Worm (Caenorhabditis elegans): ENCODE measurements around the gene unc-68.

unc-68 gene

ce11 chrV:6885070-6885469, 43.8 kb downstream of the unc-68 start:
- TF ChIP-seq attf-6 (GFP tag; IDR thresholded peaks at IDR 0.05) (no peak), ekl-4 (GFP tag; IDR thresholded peaks at IDR 0.05) (no peak), bed-1 (GFP tag; IDR thresholded peaks at IDR 0.05) (no peak), nfya-2 (GFP tag; IDR thresholded peaks at IDR 0.05) (no peak), lin-26 (GFP tag; IDR thresholded peaks at IDR 0.05) (no peak), snpc-1.1 (tag; optimal IDR thresholded peaks at IDR 0.05; ENCODE audit: insufficient read depth) (no peak), sea-2 (GFP tag; IDR thresholded peaks at IDR 0.05) (no peak), lin-40 (tag; optimal IDR thresholded peaks at IDR 0.05) (no peak), somi-1 (GFP tag; optimal IDR thresholded peaks at IDR 0.05) (no peak), ceh-91 (GFP tag; IDR thresholded peaks at IDR 0.05) (no peak), dpff-1 (tag; optimal IDR thresholded peaks at IDR 0.05) (no peak)

- TF ChIP-seq let-526 (GFP tag; IDR thresholded peaks at IDR 0.05): no peak
- no peak for TF ChIP-seq mcd-1 (GFP tag; IDR thresholded peaks at IDR 0.05)
- no peak for TF ChIP-seq nfya-1 (tag; optimal IDR thresholded peaks at IDR 0.05; ENCODE audit: borderline replicate concordance, insufficient read depth)
- TF ChIP-seq tbp1 (GFP tag; optimal IDR thresholded peaks at IDR 0.05): no peak
- TF ChIP-seq K11D2.4 (GFP tag; IDR thresholded peaks at IDR 0.05): no peak
- TF ChIP-seq sptf-2 (GFP tag; optimal IDR thresholded peaks at IDR 0.05): no peak
- no peak for TF ChIP-seq pbrm-1 (GFP tag; IDR thresholded peaks at IDR 0.05)
- TF ChIP-seq dpl-1 (GFP tag; optimal IDR thresholded peaks at IDR 0.05): no peak
- TF ChIP-seq F57C9.4 (tag; optimal IDR thresholded peaks at IDR 0.05): no peak
- no peak for TF ChIP-seq cebp-2 (GFP tag; IDR thresholded peaks at IDR 0.05)
- no peak for TF ChIP-seq mxl-1 (tag; optimal IDR thresholded peaks at IDR 0.05)
- TF ChIP-seq madf-6 (GFP tag; IDR thresholded peaks at IDR 0.05): no peak
- no peak for TF ChIP-seq F37B4.10 (GFP tag; IDR thresholded peaks at IDR 0.05)
- no peak for TF ChIP-seq lsy-27 (tag; optimal IDR thresholded peaks at IDR 0.05; ENCODE audit: borderline replicate concordance, insufficient read depth)
- TF ChIP-seq egl-18 (GFP tag; IDR thresholded peaks at IDR 0.05): no peak
- TF ChIP-seq mes-4 (tag; optimal IDR thresholded peaks at IDR 0.05): no peak
- TF ChIP-seq hmg-1.2 (GFP tag; IDR thresholded peaks at IDR 0.05): no peak
- TF ChIP-seq athp-1 (tag; optimal IDR thresholded peaks at IDR 0.05): no peak
These were observed 46.3 kb downstream of the unc-68 start for ce11 chrV:6882452-6882939.

ce11 chrV:6881735-6882134, 47.1 kb downstream of the unc-68 start:
- TF ChIP-seq nhr-179 (tag; optimal IDR thresholded peaks at IDR 0.05) (no peak), tbx-9 (tag; optimal IDR thresholded peaks at IDR 0.05; ENCODE audit: borderline replicate concordance) (no peak), C17E4.6 (GFP tag; IDR thresholded peaks at IDR 0.05) (no peak), cebp-2 (GFP tag; IDR thresholded peaks at IDR 0.05) (no peak), rcor-1 (GFP tag; IDR thresholded peaks at IDR 0.05) (no peak), dox-1 (GFP tag; IDR thresholded peaks at IDR 0.05) (peak; percentile 19; the same call in 1 of the 2 replicates), T26A5.8 (tag; optimal IDR thresholded peaks at IDR 0.05) (no peak), nhr-80 (tag; optimal IDR thresholded peaks at IDR 0.05) (peak; percentile 81), ztf-22 (GFP tag; optimal IDR thresholded peaks at IDR 0.05) (no peak), ztf-28 (GFP tag; IDR thresholded peaks at IDR 0.05) (no peak), F10E7.11 (tag; optimal IDR thresholded peaks at IDR 0.05) (no peak)
